Worm (Caenorhabditis elegans): ENCODE results near the gene sut-1.

sut-1 gene

ce11 chrII:1114133-1114532 lies 8.9 kb downstream of the sut-1 start, which contains the start of gene lips-12:
Gene lips-12 (minus strand): TSS chrII:1114233.
- TF ChIP-seq sem-2 (GFP tag; optimal IDR thresholded peaks at IDR 0.05), result no peak
- no peak for TF ChIP-seq elt-1 (tag; optimal IDR thresholded peaks at IDR 0.05; ENCODE audit: borderline replicate concordance, insufficient read depth)

ce11 chrII:1110901-1111300 lies 12.2 kb downstream of the sut-1 start, which contains the start of gene lips-11:
Gene lips-11 (minus strand): TSS chrII:1111001.
- TF ChIP-seq M03D4.4 (tag; optimal IDR thresholded peaks at IDR 0.05), result no peak
- TF ChIP-seq ceh-39 (tag; optimal IDR thresholded peaks at IDR 0.05), result no peak
- TF ChIP-seq unc-62 (GFP tag; optimal IDR thresholded peaks at IDR 0.05), result no peak
- no peak for TF ChIP-seq nhr-12 (tag; optimal IDR thresholded peaks at IDR 0.05)
- TF ChIP-seq bed-3 (GFP tag; optimal IDR thresholded peaks at IDR 0.05), result no peak
- no peak for TF ChIP-seq elt-1 (tag; optimal IDR thresholded peaks at IDR 0.05; ENCODE audit: borderline replicate concordance, insufficient read depth)
- no peak for TF ChIP-seq unc-120 (tag; optimal IDR thresholded peaks at IDR 0.05; ENCODE audit: poor library complexity, severe bottlenecking)
- TF ChIP-seq mep-1 (tag; optimal IDR thresholded peaks at IDR 0.05), result no peak
- no peak for TF ChIP-seq ces-1 (GFP tag; optimal IDR thresholded peaks at IDR 0.05)
- no peak for TF ChIP-seq elt-3 (tag; optimal IDR thresholded peaks at IDR 0.05)

- TF ChIP-seq elt-1 (tag; optimal IDR thresholded peaks at IDR 0.05; ENCODE audit: borderline replicate concordance, insufficient read depth) (peak; percentile 82), unc-62 (GFP tag; optimal IDR thresholded peaks at IDR 0.05) (no peak), ceh-39 (tag; optimal IDR thresholded peaks at IDR 0.05) (no peak)
These were observed 16.0 kb downstream of the sut-1 start, which contains the start of gene col-40 for ce11 chrII:1106914-1107597. Gene col-40 (minus strand): TSS chrII:1106964.

- TF ChIP-seq sptf-1 (tag; optimal IDR thresholded peaks at IDR 0.05), result no peak
- no peak for TF ChIP-seq ztf-11 (tag; optimal IDR thresholded peaks at IDR 0.05)
- no peak for TF ChIP-seq flh-1 (GFP tag; optimal IDR thresholded peaks at IDR 0.05)
- TF ChIP-seq bed-3 (GFP tag; optimal IDR thresholded peaks at IDR 0.05), result no peak
- no peak for TF ChIP-seq mls-2 (tag; optimal IDR thresholded peaks at IDR 0.05)
- no peak for TF ChIP-seq snpc-4 (tag; optimal IDR thresholded peaks at IDR 0.05)
- TF ChIP-seq lsy-2 (tag; optimal IDR thresholded peaks at IDR 0.05), result no peak
These were observed 17.8 kb downstream of the sut-1 start for ce11 chrII:1105291-1105690.

- TF ChIP-seq mab-5 (tag; optimal IDR thresholded peaks at IDR 0.05) (no peak), sptf-1 (tag; optimal IDR thresholded peaks at IDR 0.05) (no peak), tbx-8 (GFP tag; optimal IDR thresholded peaks at IDR 0.05) (no peak), ceh-43 (GFP tag; optimal IDR thresholded peaks at IDR 0.05) (no peak), flh-1 (GFP tag; optimal IDR thresholded peaks at IDR 0.05) (no peak), lin-32 (GFP tag; optimal IDR thresholded peaks at IDR 0.05) (no peak), lsy-2 (tag; optimal IDR thresholded peaks at IDR 0.05) (no peak), nhr-28 (tag; optimal IDR thresholded peaks at IDR 0.05) (no peak), nhr-2 (tag; optimal IDR thresholded peaks at IDR 0.05) (no peak), unc-120 (tag; optimal IDR thresholded peaks at IDR 0.05; ENCODE audit: poor library complexity, severe bottlenecking) (no peak), nhr-237 (tag; optimal IDR thresholded peaks at IDR 0.05) (no peak), elt-1 (tag; optimal IDR thresholded peaks at IDR 0.05; ENCODE audit: borderline replicate concordance, insufficient read depth) (no peak), snpc-4 (tag; optimal IDR thresholded peaks at IDR 0.05) (no peak)
These were observed 18.7 kb downstream of the sut-1 start, which contains the start of gene T13B5.9 for ce11 chrII:1104409-1104808. Gene T13B5.9 (minus strand): TSS chrII:1104509.

- no peak for TF ChIP-seq hlh-1 (tag; optimal IDR thresholded peaks at IDR 0.05)
- TF ChIP-seq drap-1 (GFP tag; optimal IDR thresholded peaks at IDR 0.05), result no peak
- TF ChIP-seq unc-62 (GFP tag; optimal IDR thresholded peaks at IDR 0.05), result no peak
- TF ChIP-seq nhr-237 (tag; optimal IDR thresholded peaks at IDR 0.05), result no peak
These were observed 19.5 kb downstream of the sut-1 start for ce11 chrII:1103484-1104100.
